Fruit fly (Drosophila melanogaster) whole organism, larva: ENCODE data around the gene CG13403.
A peak's percentile ranks its signal among the peaks of the same experiment; 100 is the strongest.

Experiments used
- noc ChIP-seq: fragments of 200-800 bp; sonication (Bioruptor generic); optimal IDR thresholded peaks from 3 replicates; lab custom pipeline; 2019; ENCODE audit warnings: missing biosample characterization, mild to moderate bottlenecking, missing genetic modification characterization, moderate library complexity

The CG13403 gene

DNA sequence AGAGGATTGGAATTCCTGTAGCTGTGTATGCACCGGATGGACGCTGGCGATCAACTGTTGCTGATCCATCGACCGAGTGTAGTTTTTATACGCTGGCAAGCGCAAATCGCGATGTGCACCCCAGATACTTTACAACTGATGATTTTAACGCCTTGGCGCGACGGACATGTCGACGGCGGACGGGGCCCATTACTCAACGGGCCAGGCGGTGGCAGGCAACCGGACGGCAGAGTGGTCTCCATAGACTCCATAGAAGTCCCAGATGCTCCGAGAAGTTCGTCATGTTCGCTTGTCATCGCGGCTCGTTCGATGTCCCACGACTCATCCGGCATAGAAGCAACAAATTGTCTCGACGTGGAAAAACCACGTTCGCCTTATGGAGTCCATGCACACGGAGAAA lies at the start of gene CG13403:
Gene CG13403, minus strand, starts transcription at position 101 of the 400 bp plus-strand sequence.
- TF ChIP-seq noc (tag; lab: Kevin White, UChicago), result no peak

DNA sequence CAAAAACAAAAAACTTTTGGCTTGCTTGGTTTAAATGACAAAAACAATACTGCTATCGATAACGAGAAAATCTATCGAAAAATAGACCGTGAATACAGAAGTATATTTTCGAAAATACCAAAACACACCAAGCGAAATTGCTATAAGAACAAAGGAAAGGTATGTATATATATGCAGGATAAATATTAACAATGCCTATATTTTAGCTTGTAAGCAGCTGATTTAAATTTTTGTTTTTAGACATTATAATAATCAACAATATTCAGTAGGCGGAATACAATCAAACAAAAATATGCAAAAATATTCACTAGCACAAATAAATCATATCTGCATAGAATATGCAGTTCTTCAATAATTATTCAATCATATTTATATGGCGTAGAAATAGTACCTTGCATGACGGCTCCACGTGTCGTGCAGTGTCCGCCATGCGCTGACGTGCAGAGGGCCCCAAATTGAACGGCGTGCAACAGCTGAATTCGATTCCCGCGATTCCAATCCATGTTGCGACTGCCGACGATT lies 46.1 kb upstream of the CG13403 start, which contains the start of the genes Fbxl4 and Dus2:
Gene Fbxl4, minus strand, starts transcription at position 51 of the 522 bp plus-strand sequence.
Gene Dus2, plus strand, starts transcription at position 116 of the 522 bp plus-strand sequence.
- TF ChIP-seq noc (tag; lab: Kevin White, UChicago), result peak; percentile 88

DNA sequence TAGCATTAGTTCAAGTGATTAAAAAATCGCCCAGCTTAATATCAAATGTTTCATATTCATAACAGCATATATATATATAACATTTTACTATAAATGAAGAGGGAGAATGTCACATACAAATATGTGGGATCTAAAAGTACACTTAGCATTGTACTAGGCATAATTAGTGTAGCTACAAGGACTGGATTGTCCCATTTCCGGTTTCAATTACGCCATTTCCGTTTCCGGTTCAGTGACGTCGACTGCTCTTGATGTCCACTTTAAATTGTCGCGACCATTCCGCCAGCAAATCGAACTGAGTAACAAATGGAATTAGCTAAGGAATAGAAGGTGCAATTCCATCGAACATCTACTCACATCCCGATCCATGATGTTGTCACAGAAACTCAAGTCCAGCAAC lies 42.6 kb upstream of the CG13403 start:
- TF ChIP-seq noc (tag; lab: Kevin White, UChicago), result no peak

DNA sequence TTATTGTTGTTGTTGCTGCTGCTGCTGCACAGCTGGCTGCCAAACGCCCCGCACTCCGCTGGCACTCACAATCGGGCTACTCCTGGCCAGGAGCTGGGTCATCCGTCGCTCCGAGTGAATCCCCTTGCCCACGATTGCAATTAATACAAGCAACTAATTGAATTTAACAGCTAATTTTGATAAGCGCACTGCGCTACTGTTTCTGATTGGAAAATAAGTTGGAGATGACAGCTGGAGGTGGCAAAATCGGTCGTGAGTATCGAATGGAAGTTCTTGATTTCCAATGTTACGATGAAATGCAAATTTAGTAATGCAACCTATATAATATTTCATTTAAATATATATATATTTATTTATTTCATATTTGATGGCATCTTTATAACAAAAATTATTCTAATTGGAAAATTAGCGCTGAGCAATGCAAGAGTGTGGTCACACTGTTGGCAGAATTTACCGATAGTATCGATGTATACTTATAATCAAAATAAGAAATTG lies 42.1 kb upstream of the CG13403 start, which contains the start of gene CG42271:
Gene CG42271, minus strand, starts transcription at position 224 of the 495 bp plus-strand sequence.
- no peak for TF ChIP-seq noc (tag; lab: Kevin White, UChicago)

DNA sequence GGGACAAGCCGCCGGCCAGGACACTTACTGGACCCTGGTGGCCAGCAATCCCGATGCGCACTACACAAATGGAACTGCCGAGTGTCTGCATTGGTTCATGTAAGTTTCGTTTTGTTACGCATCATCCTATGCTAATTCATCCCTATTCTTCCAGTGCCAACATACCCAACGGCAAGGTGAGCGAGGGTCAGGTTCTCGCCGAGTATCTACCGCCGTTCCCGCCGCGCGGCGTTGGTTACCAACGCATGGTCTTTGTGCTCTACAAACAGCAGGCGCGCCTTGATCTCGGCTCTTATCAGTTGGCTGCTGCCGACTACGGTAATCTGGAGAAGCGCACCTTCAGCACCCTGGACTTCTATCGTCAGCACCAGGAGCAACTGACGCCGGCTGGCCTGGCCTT lies 35.2 kb upstream of the CG13403 start:
- no peak for TF ChIP-seq noc (tag; lab: Kevin White, UChicago)

DNA sequence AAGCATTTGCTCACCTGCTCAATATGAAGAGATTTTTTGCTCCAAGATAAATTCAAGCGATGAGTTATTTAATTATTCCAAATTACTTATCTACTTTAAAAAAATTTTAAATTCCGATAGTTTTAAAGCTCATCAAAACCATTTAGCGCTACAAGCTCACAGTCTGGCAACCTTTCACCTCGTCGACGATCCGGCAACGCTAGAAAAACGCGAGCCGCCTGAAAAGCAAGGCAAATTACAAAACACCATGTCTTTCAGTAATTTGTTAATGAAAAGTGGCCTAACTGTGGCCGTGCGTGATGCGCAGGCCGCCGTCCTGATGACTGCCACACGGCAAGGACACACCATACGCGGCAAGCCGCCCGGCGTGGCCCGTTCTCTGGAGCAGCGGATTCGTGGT lies 34.3 kb upstream of the CG13403 start, which contains the start of gene mRpL38:
Gene mRpL38, plus strand, starts transcription at position 197 of the 400 bp plus-strand sequence.
- no peak for TF ChIP-seq noc (tag; lab: Kevin White, UChicago)

DNA sequence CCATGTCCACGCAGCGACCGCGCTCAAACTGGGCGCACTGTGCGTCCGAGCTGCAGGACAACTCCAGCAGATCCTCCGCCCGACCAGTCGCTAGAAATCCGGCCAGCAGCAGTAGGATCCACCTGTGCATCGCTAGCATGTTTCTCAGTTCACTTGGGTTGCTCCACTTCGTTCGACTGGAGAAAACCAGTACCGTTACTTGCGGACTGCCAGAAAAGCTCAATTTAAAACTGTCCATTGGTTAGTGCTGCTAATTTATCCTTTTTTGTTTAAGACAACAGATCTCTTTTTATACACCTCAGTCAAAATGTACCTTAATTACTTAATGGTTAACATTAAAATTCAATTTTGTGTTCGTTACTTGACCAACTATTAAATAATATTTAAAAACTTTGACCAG lies 33.8 kb upstream of the CG13403 start, which contains the start of gene CG11674:
Gene CG11674, minus strand, starts transcription at position 215 of the 400 bp plus-strand sequence.
- no peak for TF ChIP-seq noc (tag; lab: Kevin White, UChicago)

DNA sequence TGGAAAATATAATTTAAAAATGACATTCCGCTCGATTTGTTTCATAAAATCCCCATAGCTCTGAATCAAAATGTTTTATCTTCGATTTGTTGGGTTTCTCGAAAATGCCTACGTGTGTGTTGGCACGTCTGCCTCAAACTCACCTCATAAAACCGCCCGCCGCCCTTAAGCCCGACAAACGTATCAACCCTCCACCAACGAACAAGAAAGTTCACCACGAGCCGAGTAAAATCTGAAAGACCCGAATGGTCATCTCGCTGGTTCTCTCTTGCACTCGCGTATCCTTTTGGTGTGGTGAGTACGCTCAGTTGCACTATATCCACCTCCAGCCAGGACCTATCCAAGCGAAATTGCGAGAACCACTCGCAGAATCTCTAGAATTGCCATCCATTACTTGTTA lies 30.2 kb upstream of the CG13403 start:
- TF ChIP-seq noc (tag; lab: Kevin White, UChicago), result no peak

DNA sequence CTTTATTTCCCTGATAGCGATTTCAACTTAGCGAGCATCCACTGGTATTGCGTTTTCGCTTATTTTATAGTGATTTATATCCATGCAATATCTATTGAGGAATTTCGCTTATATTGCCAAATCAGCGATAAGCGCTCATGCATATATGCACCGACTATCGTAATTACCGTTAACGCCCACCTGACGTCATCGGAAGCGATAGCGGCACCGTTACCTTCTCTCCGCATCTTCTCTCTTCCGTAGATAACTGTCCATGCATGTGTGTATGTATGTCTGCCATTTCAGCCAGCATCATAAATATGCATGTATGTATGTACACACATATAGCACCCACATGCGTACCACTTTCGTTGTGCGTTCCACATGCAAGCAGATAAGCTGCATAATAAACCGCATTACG lies 29.4 kb upstream of the CG13403 start:
- no peak for TF ChIP-seq noc (tag; lab: Kevin White, UChicago)

DNA sequence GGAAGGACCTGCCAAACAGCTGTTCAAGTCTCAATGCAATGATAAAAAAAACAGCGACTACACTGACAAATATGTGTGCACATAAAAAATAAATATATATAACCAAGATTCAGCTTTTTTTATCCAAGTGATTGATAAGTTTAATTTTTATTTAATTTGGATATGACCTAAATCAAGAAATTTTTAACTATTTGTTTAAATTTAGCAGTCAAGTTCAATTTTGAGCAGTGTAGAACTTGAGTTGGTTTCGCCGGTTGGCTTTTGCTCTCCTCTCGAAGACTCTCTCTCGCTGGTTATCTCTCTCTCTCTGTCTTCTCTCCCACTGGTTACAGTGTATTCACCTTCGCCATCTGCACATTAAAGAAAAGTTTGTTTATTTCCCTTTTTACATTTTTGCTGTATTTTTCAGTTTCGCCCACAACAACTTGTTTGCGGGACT lies 26.2 kb upstream of the CG13403 start:
- peak; percentile 86 for TF ChIP-seq noc (tag; lab: Kevin White, UChicago)

DNA sequence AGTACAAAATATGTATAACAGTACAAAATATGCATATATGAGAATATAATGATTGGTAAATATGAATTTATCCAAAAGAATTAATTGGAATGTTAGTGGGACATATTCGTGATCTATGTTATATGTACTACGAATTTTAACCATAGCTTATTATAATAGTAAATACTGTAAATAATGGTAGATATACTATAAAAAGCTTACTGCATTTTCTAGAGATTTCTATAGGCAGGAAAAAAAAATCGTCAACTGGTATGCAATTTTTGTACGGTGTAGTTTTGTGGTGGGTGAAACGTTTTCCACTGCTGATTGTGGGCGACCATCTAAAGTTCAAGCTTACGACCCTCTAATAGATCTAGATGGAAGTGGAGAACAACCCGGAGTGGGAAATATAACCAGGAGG lies 25.0 kb upstream of the CG13403 start:
- no peak for TF ChIP-seq noc (tag; lab: Kevin White, UChicago)

DNA sequence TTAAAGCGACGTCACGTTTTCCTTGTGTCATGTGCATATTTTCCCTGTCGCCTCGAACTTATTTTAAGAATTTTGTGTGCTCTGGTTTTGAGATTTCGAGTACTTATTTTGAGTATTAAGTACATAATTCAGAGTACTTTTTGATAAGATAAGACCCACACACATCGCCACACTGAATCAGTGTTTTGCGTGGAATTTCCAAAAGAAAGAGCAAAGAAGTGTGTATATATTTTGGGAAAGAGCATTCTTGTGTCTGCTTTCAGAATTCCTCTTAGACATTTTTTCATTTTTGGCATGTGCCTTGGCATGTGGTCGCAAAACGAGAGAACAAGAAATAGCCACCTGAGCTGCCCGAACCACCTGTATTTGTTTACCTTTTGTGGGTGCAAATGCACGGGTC lies 24.0 kb upstream of the CG13403 start:
- peak; percentile 15 for TF ChIP-seq noc (tag; lab: Kevin White, UChicago)

DNA sequence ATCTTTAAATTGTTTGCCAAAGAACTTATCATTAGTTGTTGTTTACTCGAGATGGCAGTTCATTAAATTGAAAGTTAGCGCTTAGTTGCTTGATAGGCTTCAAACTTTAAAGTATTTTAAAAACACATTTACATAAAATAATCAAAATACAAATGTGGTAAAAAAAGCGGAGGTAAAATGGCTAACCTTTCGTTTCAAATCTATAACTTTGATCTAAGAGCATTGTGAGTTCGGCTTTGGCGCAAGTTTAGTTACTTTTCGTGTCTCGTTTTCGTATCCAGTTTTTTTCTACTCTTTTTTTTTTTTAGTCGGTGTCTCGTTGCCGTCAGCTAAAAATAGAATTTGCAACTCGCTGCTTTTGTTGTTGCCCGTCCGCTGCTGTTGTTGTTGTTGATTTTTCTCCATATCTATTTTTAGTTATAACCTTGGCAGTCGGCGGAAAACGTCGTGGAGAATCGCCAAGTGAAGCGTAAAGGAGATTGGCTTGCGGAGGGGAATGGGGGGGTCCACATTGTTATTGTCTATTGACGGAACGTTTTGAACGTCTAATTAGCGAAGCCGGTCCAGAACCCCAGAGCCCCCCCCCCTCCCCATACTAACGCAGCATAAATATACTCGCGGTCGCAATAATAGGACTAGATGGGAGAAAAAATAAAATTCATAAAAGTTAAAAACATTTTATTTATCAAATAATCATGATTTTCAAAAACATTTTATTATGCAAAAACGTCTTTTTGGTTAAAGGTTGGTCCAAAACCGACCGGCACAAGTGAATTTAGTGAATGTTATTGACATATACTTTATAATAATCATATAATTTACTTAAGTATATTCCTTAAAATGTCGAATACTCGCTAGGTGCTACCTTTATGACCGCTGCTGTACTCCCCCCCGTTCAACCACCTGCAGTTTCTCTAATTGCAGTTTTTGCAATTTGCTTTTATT lies 23.0 kb upstream of the CG13403 start:
- peak; percentile 65 for TF ChIP-seq noc (tag; lab: Kevin White, UChicago)

DNA sequence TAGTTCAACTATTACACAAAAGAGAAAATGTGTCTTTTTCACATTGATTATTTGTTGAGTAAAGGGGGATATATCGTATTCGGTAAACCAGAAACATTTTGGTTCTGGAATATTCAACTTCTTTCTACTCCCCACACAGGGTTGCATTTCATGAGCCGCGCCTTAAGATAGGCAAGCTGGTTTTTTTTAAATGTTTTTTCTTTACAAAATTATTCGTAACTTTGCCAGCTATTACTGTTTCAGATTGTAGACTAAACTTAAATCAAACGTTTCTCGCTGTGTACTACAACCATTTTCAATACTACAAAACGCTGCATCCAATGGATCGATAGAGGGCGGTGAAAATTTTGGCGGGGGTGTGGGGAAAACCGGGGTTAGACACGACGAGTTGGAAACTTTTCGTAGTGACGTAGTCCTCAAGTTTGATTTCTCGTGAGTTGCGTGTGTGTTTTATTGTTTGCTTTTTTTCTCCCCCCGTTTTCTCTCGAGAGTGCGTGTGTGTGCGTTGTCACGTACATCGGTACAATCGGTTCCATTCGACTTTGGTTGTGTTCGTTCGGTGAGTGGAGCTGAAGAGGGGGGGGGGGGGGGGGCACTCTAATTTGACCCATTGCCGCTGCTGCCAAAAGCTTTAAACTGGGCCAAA lies 21.8 kb upstream of the CG13403 start:
- TF ChIP-seq noc (tag; lab: Kevin White, UChicago), result no peak

DNA sequence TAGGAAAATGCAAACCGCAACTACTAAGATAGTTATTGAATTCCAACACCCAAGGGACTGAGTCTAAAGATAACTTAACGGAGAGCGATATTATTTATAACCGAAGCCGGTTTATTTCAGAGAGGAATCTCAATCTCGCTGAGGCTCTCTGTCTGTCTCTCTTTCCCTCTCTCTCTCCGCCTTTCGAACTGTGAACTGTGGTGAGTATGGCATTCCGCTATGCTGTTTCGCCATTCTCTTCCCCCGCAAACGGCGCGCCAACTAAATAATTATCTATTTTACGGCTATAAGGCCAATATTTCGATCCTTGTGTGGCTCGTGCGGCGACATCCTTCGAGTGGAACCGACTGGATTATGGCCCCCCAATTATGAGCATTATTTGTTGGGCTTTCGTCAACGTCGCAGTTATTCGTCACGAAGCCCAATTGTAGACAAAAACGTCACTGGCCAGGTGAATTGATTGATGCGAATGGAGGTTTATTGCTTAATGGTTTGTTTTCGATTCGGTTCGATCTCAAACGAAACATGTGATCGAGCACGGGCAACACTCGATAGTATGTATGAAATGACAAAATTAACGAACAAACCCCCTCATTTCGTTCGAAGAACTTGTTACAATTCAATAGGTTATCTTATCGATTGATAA lies 20.5 kb upstream of the CG13403 start:
- no peak for TF ChIP-seq noc (tag; lab: Kevin White, UChicago)
